Worm (Caenorhabditis elegans) whole organism, mixed stage, embryonic: ENCODE data around the gene gap-1.

Experiments
- M03D4.4 ChIP-seq: sonication (generic microtip); optimal IDR thresholded peaks from 2 replicates; lab custom pipeline; 2017; ENCODE audit warnings: mild to moderate bottlenecking, missing genetic modification characterization, missing compliant biosample characterization
- bed-3 ChIP-seq: fragments of 200-800 bp; sonication (Bioruptor generic); optimal IDR thresholded peaks from 3 replicates; lab custom pipeline; 2018; ENCODE audit warnings: mild to moderate bottlenecking, missing genetic modification characterization, moderate library complexity, missing compliant biosample characterization
- blmp-1 ChIP-seq: fragments of 150-350 bp; optimal IDR thresholded peaks from 2 replicates; lab custom pipeline; 2014; ENCODE audit warnings: missing biosample characterization, missing genetic modification characterization
- ceh-39 ChIP-seq: fragments of 150-350 bp; optimal IDR thresholded peaks from 2 replicates; lab custom pipeline; 2014; ENCODE audit warnings: missing biosample characterization, missing genetic modification characterization
- ceh-43 ChIP-seq: fragments of 200-800 bp; sonication (Bioruptor generic); optimal IDR thresholded peaks from 2 replicates; lab custom pipeline; 2018; ENCODE audit warnings: mild to moderate bottlenecking, missing genetic modification characterization, moderate library complexity, missing compliant biosample characterization
- ceh-83 ChIP-seq: fragments of 200-800 bp; sonication (Bioruptor generic); optimal IDR thresholded peaks from 2 replicates; lab custom pipeline; 2018; ENCODE audit warnings: mild to moderate bottlenecking, missing genetic modification characterization, missing compliant biosample characterization
- ces-1 ChIP-seq: fragments of 150-350 bp; optimal IDR thresholded peaks from 2 replicates; lab custom pipeline; 2014; ENCODE audit warnings: missing biosample characterization, missing genetic modification reagents, missing genetic modification characterization
- cnd-1 ChIP-seq: fragments of 200-800 bp; sonication (Bioruptor generic); optimal IDR thresholded peaks from 2 replicates; lab custom pipeline; 2018; ENCODE audit warnings: mild to moderate bottlenecking, missing genetic modification characterization, missing compliant biosample characterization
- drap-1 ChIP-seq: fragments of 200-800 bp; sonication (Bioruptor generic); optimal IDR thresholded peaks from 3 replicates; lab custom pipeline; 2018; ENCODE audit warnings: mild to moderate bottlenecking, missing genetic modification characterization, missing compliant biosample characterization
- elt-1 ChIP-seq: sonication (generic microtip); optimal IDR thresholded peaks from 2 replicates; lab custom pipeline; 2017; ENCODE audit warnings: missing genetic modification characterization, mild to moderate bottlenecking, missing compliant biosample characterization, antibody characterized with exemption, moderate library complexity, borderline replicate concordance; ENCODE audit not compliant: insufficient read depth
- elt-3 ChIP-seq: fragments of 150-350 bp; optimal IDR thresholded peaks from 2 replicates; lab custom pipeline; 2014; ENCODE audit warnings: missing biosample characterization, missing genetic modification characterization
- flh-1 ChIP-seq: fragments of 200-800 bp; sonication (Bioruptor generic); optimal IDR thresholded peaks from 2 replicates; lab custom pipeline; 2018; ENCODE audit warnings: mild to moderate bottlenecking, missing genetic modification characterization, moderate library complexity, missing compliant biosample characterization
- ham-2 ChIP-seq: fragments of 200-800 bp; sonication (Bioruptor generic); optimal IDR thresholded peaks from 2 replicates; lab custom pipeline; 2018; ENCODE audit warnings: mild to moderate bottlenecking, missing genetic modification characterization, missing compliant biosample characterization
- hlh-1 ChIP-seq: fragments of 150-350 bp; optimal IDR thresholded peaks from 2 replicates; lab custom pipeline; 2014; ENCODE audit warnings: missing biosample characterization, missing genetic modification reagents, missing genetic modification characterization
- lin-13 ChIP-seq: fragments of 150-350 bp; optimal IDR thresholded peaks from 2 replicates; lab custom pipeline; 2014; ENCODE audit warnings: missing biosample characterization, missing genetic modification characterization
- lin-32 ChIP-seq: fragments of 200-800 bp; sonication (Bioruptor generic); optimal IDR thresholded peaks from 2 replicates; lab custom pipeline; 2018; ENCODE audit warnings: mild to moderate bottlenecking, missing genetic modification characterization, missing compliant biosample characterization
- lsy-2 ChIP-seq: fragments of 150-350 bp; optimal IDR thresholded peaks from 2 replicates; lab custom pipeline; 2014; ENCODE audit warnings: missing biosample characterization, missing genetic modification characterization
- mab-5 ChIP-seq: fragments of 150-350 bp; optimal IDR thresholded peaks from 2 replicates; lab custom pipeline; 2014; ENCODE audit warnings: missing biosample characterization, missing genetic modification characterization
- mep-1 ChIP-seq: fragments of 150-350 bp; optimal IDR thresholded peaks from 2 replicates; lab custom pipeline; 2017; ENCODE audit warnings: missing biosample characterization, missing genetic modification reagents, missing genetic modification characterization, inconsistent platforms
- mls-2 ChIP-seq: sonication (generic microtip); optimal IDR thresholded peaks from 2 replicates; lab custom pipeline; 2016; ENCODE audit warnings: mild to moderate bottlenecking, missing genetic modification characterization, moderate library complexity, missing compliant biosample characterization
- nhr-12 ChIP-seq: fragments of 150-350 bp; optimal IDR thresholded peaks from 2 replicates; lab custom pipeline; 2014; ENCODE audit warnings: missing biosample characterization, missing genetic modification characterization
- nhr-2 ChIP-seq: fragments of 150-350 bp; optimal IDR thresholded peaks from 2 replicates; lab custom pipeline; 2014; ENCODE audit warnings: missing biosample characterization, missing genetic modification characterization
- nhr-237 ChIP-seq: fragments of 150-350 bp; optimal IDR thresholded peaks from 2 replicates; lab custom pipeline; 2014; ENCODE audit warnings: missing biosample characterization, missing genetic modification characterization
- nhr-28 ChIP-seq: fragments of 150-350 bp; optimal IDR thresholded peaks from 2 replicates; lab custom pipeline; 2014; ENCODE audit warnings: missing biosample characterization, missing genetic modification characterization
- nhr-76 ChIP-seq: sonication (generic microtip); optimal IDR thresholded peaks from 2 replicates; lab custom pipeline; 2017; ENCODE audit warnings: missing biosample characterization, missing genetic modification characterization
- pha-4 ChIP-seq: fragments of 150-350 bp; optimal IDR thresholded peaks from 2 replicates; lab custom pipeline; 2018; ENCODE audit warnings: missing biosample characterization, missing genetic modification reagents, missing genetic modification characterization
- sem-2 ChIP-seq: fragments of 200-800 bp; sonication (Bioruptor generic); optimal IDR thresholded peaks from 2 replicates; lab custom pipeline; 2018; ENCODE audit warnings: mild to moderate bottlenecking, missing genetic modification characterization, missing compliant biosample characterization
- snpc-4 ChIP-seq: fragments of 150-350 bp; optimal IDR thresholded peaks from 2 replicates; lab custom pipeline; 2014; ENCODE audit warnings: missing biosample characterization, missing genetic modification characterization
- sptf-1 ChIP-seq: sonication (generic microtip); optimal IDR thresholded peaks from 2 replicates; lab custom pipeline; 2017; ENCODE audit warnings: mild to moderate bottlenecking, missing genetic modification characterization, moderate library complexity, missing compliant biosample characterization
- tbx-8 ChIP-seq: fragments of 200-800 bp; sonication (Bioruptor generic); optimal IDR thresholded peaks from 2 replicates; lab custom pipeline; 2018; ENCODE audit warnings: mild to moderate bottlenecking, missing genetic modification characterization, moderate library complexity, missing compliant biosample characterization
- unc-120 ChIP-seq: sonication (generic microtip); optimal IDR thresholded peaks from 2 replicates; lab custom pipeline; 2017; ENCODE audit warnings: missing genetic modification characterization, missing compliant biosample characterization; ENCODE audit not compliant: poor library complexity, severe bottlenecking
- unc-39 ChIP-seq: fragments of 150-350 bp; optimal IDR thresholded peaks from 2 replicates; lab custom pipeline; 2014; ENCODE audit warnings: missing biosample characterization, missing genetic modification characterization
- unc-62 ChIP-seq: fragments of 150-350 bp; optimal IDR thresholded peaks from 2 replicates; lab custom pipeline; 2014; ENCODE audit warnings: missing biosample characterization, missing genetic modification reagents, missing genetic modification characterization
- zip-8 ChIP-seq: fragments of 150-350 bp; optimal IDR thresholded peaks from 2 replicates; lab custom pipeline; 2014; ENCODE audit warnings: missing biosample characterization, missing genetic modification characterization
- ztf-11 ChIP-seq: fragments of 150-350 bp; optimal IDR thresholded peaks from 2 replicates; lab custom pipeline; 2014; ENCODE audit warnings: missing biosample characterization, missing genetic modification characterization

Gene gap-1

ce11 chrX:2220850-2221249, 28.5 kb downstream of the gap-1 start, which contains the start of gene hex-1:
hex-1 (plus strand) TSS chrX:2221150.
- TF ChIP-seq lin-32 (GFP tag; lab: Kevin White, UChicago) (no peak), flh-1 (GFP tag; lab: Kevin White, UChicago) (no peak), zip-8 (tag; lab: Kevin White, UChicago) (no peak), mab-5 (tag; lab: Kevin White, UChicago) (no peak), nhr-2 (no peak), mep-1 (tag; lab: Kevin White, UChicago) (no peak), ham-2 (no peak), elt-3 (tag; lab: Kevin White, UChicago) (no peak), unc-62 (GFP tag; lab: Kevin White, UChicago) (no peak), M03D4.4 (no peak), ceh-39 (no peak), hlh-1 (no peak), nhr-28 (tag; lab: Kevin White, UChicago) (no peak), unc-120 (tag; lab: Kevin White, UChicago) (no peak)

DNA sequence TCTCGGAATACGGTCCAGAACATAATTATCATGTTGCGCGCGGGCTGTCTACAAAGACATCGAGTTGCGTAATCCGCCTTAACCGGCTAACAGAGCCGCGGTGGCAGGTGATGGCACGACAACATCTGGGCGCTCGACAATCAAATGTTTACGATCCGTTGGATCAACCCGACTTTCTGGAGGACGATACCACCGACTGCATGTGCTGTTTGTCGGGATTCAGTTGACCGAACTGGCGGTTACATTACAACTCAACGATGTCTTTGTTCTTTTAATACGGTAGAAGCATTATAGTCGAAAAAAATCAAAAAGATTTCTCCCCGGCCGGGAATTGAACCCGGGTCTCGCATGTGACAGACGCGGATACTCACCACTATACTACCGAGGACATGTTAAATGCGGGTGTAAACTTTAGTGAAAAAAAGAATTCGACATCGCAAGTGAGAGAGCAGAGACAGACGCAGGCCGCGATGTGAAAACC, 34.6 kb downstream of the gap-1 start:
- no peak for TF ChIP-seq elt-3 (tag; lab: Kevin White, UChicago)
- no peak for TF ChIP-seq ceh-39
- TF ChIP-seq hlh-1: peak; percentile 26
- peak; percentile 38 for TF ChIP-seq nhr-237 (tag; lab: Kevin White, UChicago)
- TF ChIP-seq elt-1 (tag; lab: Kevin White, UChicago): no peak
- no peak for TF ChIP-seq pha-4
- TF ChIP-seq drap-1 (GFP tag; lab: Kevin White, UChicago): peak; percentile 84
- no peak for TF ChIP-seq blmp-1 (tag; lab: Kevin White, UChicago)
- peak; percentile 69 for TF ChIP-seq sem-2 (GFP tag; lab: Kevin White, UChicago)
- peak; percentile 84 for TF ChIP-seq mls-2
- no peak for TF ChIP-seq lin-13 (tag; lab: Kevin White, UChicago)
- peak; percentile 73 for TF ChIP-seq ham-2
- peak; percentile 55 for TF ChIP-seq ztf-11 (tag; lab: Kevin White, UChicago)
- peak; percentile 86 for TF ChIP-seq ceh-83
- peak; percentile 95 for TF ChIP-seq lin-32 (GFP tag; lab: Kevin White, UChicago)
- TF ChIP-seq bed-3 (GFP tag; lab: Kevin White, UChicago): peak; percentile 71
- TF ChIP-seq M03D4.4: peak; percentile 83
- TF ChIP-seq flh-1 (GFP tag; lab: Kevin White, UChicago): peak; percentile 67
- peak; percentile 80 for TF ChIP-seq cnd-1 (tag; lab: Kevin White, UChicago)
- peak; percentile 0 for TF ChIP-seq nhr-28 (tag; lab: Kevin White, UChicago)
- TF ChIP-seq snpc-4: no peak
- no peak for TF ChIP-seq nhr-76 (tag; lab: Kevin White, UChicago)
- no peak for TF ChIP-seq tbx-8 (GFP tag; lab: Kevin White, UChicago)
- TF ChIP-seq nhr-12 (tag; lab: Kevin White, UChicago): no peak
- TF ChIP-seq mep-1 (tag; lab: Kevin White, UChicago): peak; percentile 64
- TF ChIP-seq ces-1: peak; percentile 30
- peak; percentile 20 for TF ChIP-seq zip-8 (tag; lab: Kevin White, UChicago)
- TF ChIP-seq unc-120 (tag; lab: Kevin White, UChicago): peak; percentile 73
- TF ChIP-seq mab-5 (tag; lab: Kevin White, UChicago): no peak
- peak; percentile 92 for TF ChIP-seq sptf-1 (tag; lab: Kevin White, UChicago)
- no peak for TF ChIP-seq unc-39 (tag; lab: Kevin White, UChicago)
- TF ChIP-seq unc-62 (GFP tag; lab: Kevin White, UChicago): peak; percentile 25
- peak; percentile 94 for TF ChIP-seq nhr-2
- peak; percentile 72 for TF ChIP-seq ceh-43 (GFP tag; lab: Kevin White, UChicago)
- TF ChIP-seq lsy-2 (tag; lab: Kevin White, UChicago): peak; percentile 18

DNA sequence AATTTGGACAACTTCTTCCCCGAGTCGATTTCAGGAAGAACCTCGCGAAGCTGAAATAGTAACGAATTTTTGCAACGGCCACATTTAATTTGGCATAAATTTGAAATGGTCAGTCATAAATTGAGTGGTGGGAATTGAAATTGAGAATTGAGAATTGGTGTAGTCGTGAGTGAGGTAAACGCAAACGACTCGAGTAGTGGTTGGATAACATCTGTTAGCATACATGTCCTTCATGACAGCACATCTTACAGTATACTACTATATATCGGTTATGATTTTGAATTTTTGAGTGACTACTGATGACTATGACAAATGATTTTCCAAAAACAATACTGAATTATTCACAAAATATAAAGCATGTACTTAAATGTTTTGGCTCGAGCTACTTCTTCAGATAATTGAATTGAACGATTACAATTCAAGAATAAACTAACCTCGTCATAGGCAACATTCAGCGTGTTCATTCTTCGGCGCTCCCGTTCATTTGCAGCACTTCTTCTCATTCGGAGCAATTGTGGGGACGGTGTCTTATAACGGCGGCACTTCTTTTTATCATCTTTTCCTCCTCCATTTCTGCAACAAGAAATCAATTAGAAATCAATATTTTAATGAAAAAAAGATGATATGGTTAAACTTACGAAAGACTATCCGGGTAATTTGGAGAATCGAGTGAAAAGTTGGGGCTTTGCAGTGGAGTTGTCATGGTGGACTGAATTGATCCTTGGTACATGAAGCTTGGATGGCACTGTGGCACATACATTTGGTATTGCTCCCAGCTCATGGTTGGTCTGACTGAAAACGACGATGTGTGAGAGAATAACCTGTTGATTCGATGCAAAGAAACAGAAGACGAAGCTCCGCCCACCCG, 37.2 kb downstream of the gap-1 start, which contains the start of gene lin-32:
Gene lin-32 (minus strand): TSS at position 818 of the 868 bp plus-strand sequence.
- TF ChIP-seq elt-1 (tag; lab: Kevin White, UChicago): no peak
- no peak for TF ChIP-seq nhr-12 (tag; lab: Kevin White, UChicago)
- no peak for TF ChIP-seq drap-1 (GFP tag; lab: Kevin White, UChicago)
- TF ChIP-seq lin-32 (GFP tag; lab: Kevin White, UChicago): peak; percentile 75
